Fruit fly (Drosophila melanogaster): ENCODE data around the gene msl-3.

DNA sequence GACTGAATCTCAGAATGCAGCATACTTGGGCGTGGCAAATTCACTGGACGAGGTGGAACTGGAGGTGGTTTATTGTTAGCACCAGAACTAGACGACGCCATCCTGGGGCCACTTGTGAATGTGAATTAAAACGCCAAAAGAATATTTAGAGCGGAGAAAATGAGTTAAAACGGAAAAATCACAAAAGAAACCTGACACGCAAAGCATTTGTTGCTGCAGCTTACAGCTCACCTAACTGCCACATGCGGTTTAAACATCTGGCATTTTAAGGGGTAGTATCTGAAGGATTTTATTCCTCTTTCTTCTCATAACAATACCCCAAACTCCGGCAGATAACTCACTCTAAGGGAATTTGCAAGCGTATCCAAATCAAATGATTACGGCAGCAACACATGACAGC, 50.2 kb downstream of the msl-3 start, which contains the start of gene CG34030:
- no peak for TF ChIP-seq Crg-1 (GFP tag; optimal IDR thresholded peaks at IDR 0.05)
- no peak for TF ChIP-seq CG14711 (tag; optimal IDR thresholded peaks at IDR 0.05)
- TF ChIP-seq CG5204 (GFP tag; optimal IDR thresholded peaks at IDR 0.05): no peak
- TF ChIP-seq Hr96 (GFP tag; optimal IDR thresholded peaks at IDR 0.05): no peak
- TF ChIP-seq ovo (GFP tag; optimal IDR thresholded peaks at IDR 0.05): no peak
- TF ChIP-seq kay (GFP tag; ENCODE audit: borderline replicate concordance): no peak
- TF ChIP-seq CG11617 (GFP tag; optimal IDR thresholded peaks at IDR 0.05): no peak
- TF ChIP-seq CG7045 (GFP tag; optimal IDR thresholded peaks at IDR 0.05): no peak
- TF ChIP-seq bab1 (GFP tag; optimal IDR thresholded peaks at IDR 0.05): no peak
- no peak for TF ChIP-seq CG12768 (GFP tag; optimal IDR thresholded peaks at IDR 0.05)
- TF ChIP-seq CG33017 (tag; optimal IDR thresholded peaks at IDR 0.05): no peak
- no peak for TF ChIP-seq cic (GFP tag; optimal IDR thresholded peaks at IDR 0.05)
- no peak for TF ChIP-seq CG7101 (tag; optimal IDR thresholded peaks at IDR 0.05)
